Worm (Caenorhabditis elegans) whole organism, mixed stage, embryonic: Measurements from ENCODE around the gene sra-27.

Experiments used
- M03D4.4 ChIP-seq: sonication (generic microtip); optimal IDR thresholded peaks from 2 replicates; lab custom pipeline; 2017; ENCODE audit warnings: mild to moderate bottlenecking, missing genetic modification characterization, missing compliant biosample characterization
- bed-3 ChIP-seq: fragments of 200-800 bp; sonication (Bioruptor generic); optimal IDR thresholded peaks from 3 replicates; lab custom pipeline; 2018; ENCODE audit warnings: mild to moderate bottlenecking, missing genetic modification characterization, moderate library complexity, missing compliant biosample characterization
- blmp-1 ChIP-seq: fragments of 150-350 bp; optimal IDR thresholded peaks from 2 replicates; lab custom pipeline; 2014; ENCODE audit warnings: missing biosample characterization, missing genetic modification characterization
- ceh-39 ChIP-seq: fragments of 150-350 bp; optimal IDR thresholded peaks from 2 replicates; lab custom pipeline; 2014; ENCODE audit warnings: missing biosample characterization, missing genetic modification characterization
- ceh-43 ChIP-seq: fragments of 200-800 bp; sonication (Bioruptor generic); optimal IDR thresholded peaks from 2 replicates; lab custom pipeline; 2018; ENCODE audit warnings: mild to moderate bottlenecking, missing genetic modification characterization, moderate library complexity, missing compliant biosample characterization
- ceh-83 ChIP-seq: fragments of 200-800 bp; sonication (Bioruptor generic); optimal IDR thresholded peaks from 2 replicates; lab custom pipeline; 2018; ENCODE audit warnings: mild to moderate bottlenecking, missing genetic modification characterization, missing compliant biosample characterization
- ces-1 ChIP-seq: fragments of 150-350 bp; optimal IDR thresholded peaks from 2 replicates; lab custom pipeline; 2014; ENCODE audit warnings: missing biosample characterization, missing genetic modification reagents, missing genetic modification characterization
- cnd-1 ChIP-seq: fragments of 200-800 bp; sonication (Bioruptor generic); optimal IDR thresholded peaks from 2 replicates; lab custom pipeline; 2018; ENCODE audit warnings: mild to moderate bottlenecking, missing genetic modification characterization, missing compliant biosample characterization
- drap-1 ChIP-seq: fragments of 200-800 bp; sonication (Bioruptor generic); optimal IDR thresholded peaks from 3 replicates; lab custom pipeline; 2018; ENCODE audit warnings: mild to moderate bottlenecking, missing genetic modification characterization, missing compliant biosample characterization
- elt-1 ChIP-seq: sonication (generic microtip); optimal IDR thresholded peaks from 2 replicates; lab custom pipeline; 2017; ENCODE audit warnings: missing genetic modification characterization, mild to moderate bottlenecking, missing compliant biosample characterization, antibody characterized with exemption, moderate library complexity, borderline replicate concordance; ENCODE audit not compliant: insufficient read depth
- elt-3 ChIP-seq: fragments of 150-350 bp; optimal IDR thresholded peaks from 2 replicates; lab custom pipeline; 2014; ENCODE audit warnings: missing biosample characterization, missing genetic modification characterization
- ham-2 ChIP-seq: fragments of 200-800 bp; sonication (Bioruptor generic); optimal IDR thresholded peaks from 2 replicates; lab custom pipeline; 2018; ENCODE audit warnings: mild to moderate bottlenecking, missing genetic modification characterization, missing compliant biosample characterization
- lin-13 ChIP-seq: fragments of 150-350 bp; optimal IDR thresholded peaks from 2 replicates; lab custom pipeline; 2014; ENCODE audit warnings: missing biosample characterization, missing genetic modification characterization
- lin-32 ChIP-seq: fragments of 200-800 bp; sonication (Bioruptor generic); optimal IDR thresholded peaks from 2 replicates; lab custom pipeline; 2018; ENCODE audit warnings: mild to moderate bottlenecking, missing genetic modification characterization, missing compliant biosample characterization
- lsy-2 ChIP-seq: fragments of 150-350 bp; optimal IDR thresholded peaks from 2 replicates; lab custom pipeline; 2014; ENCODE audit warnings: missing biosample characterization, missing genetic modification characterization
- mab-5 ChIP-seq: fragments of 150-350 bp; optimal IDR thresholded peaks from 2 replicates; lab custom pipeline; 2014; ENCODE audit warnings: missing biosample characterization, missing genetic modification characterization
- mep-1 ChIP-seq: fragments of 150-350 bp; optimal IDR thresholded peaks from 2 replicates; lab custom pipeline; 2017; ENCODE audit warnings: missing biosample characterization, missing genetic modification reagents, missing genetic modification characterization, inconsistent platforms
- mls-2 ChIP-seq: sonication (generic microtip); optimal IDR thresholded peaks from 2 replicates; lab custom pipeline; 2016; ENCODE audit warnings: mild to moderate bottlenecking, missing genetic modification characterization, moderate library complexity, missing compliant biosample characterization
- nhr-12 ChIP-seq: fragments of 150-350 bp; optimal IDR thresholded peaks from 2 replicates; lab custom pipeline; 2014; ENCODE audit warnings: missing biosample characterization, missing genetic modification characterization
- nhr-237 ChIP-seq: fragments of 150-350 bp; optimal IDR thresholded peaks from 2 replicates; lab custom pipeline; 2014; ENCODE audit warnings: missing biosample characterization, missing genetic modification characterization
- nhr-28 ChIP-seq: fragments of 150-350 bp; optimal IDR thresholded peaks from 2 replicates; lab custom pipeline; 2014; ENCODE audit warnings: missing biosample characterization, missing genetic modification characterization
- nhr-76 ChIP-seq: sonication (generic microtip); optimal IDR thresholded peaks from 2 replicates; lab custom pipeline; 2017; ENCODE audit warnings: missing biosample characterization, missing genetic modification characterization
- pha-4 ChIP-seq: fragments of 150-350 bp; optimal IDR thresholded peaks from 2 replicates; lab custom pipeline; 2018; ENCODE audit warnings: missing biosample characterization, missing genetic modification reagents, missing genetic modification characterization
- sem-2 ChIP-seq: fragments of 200-800 bp; sonication (Bioruptor generic); optimal IDR thresholded peaks from 2 replicates; lab custom pipeline; 2018; ENCODE audit warnings: mild to moderate bottlenecking, missing genetic modification characterization, missing compliant biosample characterization
- snpc-4 ChIP-seq: fragments of 150-350 bp; optimal IDR thresholded peaks from 2 replicates; lab custom pipeline; 2014; ENCODE audit warnings: missing biosample characterization, missing genetic modification characterization
- sptf-1 ChIP-seq: sonication (generic microtip); optimal IDR thresholded peaks from 2 replicates; lab custom pipeline; 2017; ENCODE audit warnings: mild to moderate bottlenecking, missing genetic modification characterization, moderate library complexity, missing compliant biosample characterization
- tbx-8 ChIP-seq: fragments of 200-800 bp; sonication (Bioruptor generic); optimal IDR thresholded peaks from 2 replicates; lab custom pipeline; 2018; ENCODE audit warnings: mild to moderate bottlenecking, missing genetic modification characterization, moderate library complexity, missing compliant biosample characterization
- unc-120 ChIP-seq: sonication (generic microtip); optimal IDR thresholded peaks from 2 replicates; lab custom pipeline; 2017; ENCODE audit warnings: missing genetic modification characterization, missing compliant biosample characterization; ENCODE audit not compliant: poor library complexity, severe bottlenecking
- unc-39 ChIP-seq: fragments of 150-350 bp; optimal IDR thresholded peaks from 2 replicates; lab custom pipeline; 2014; ENCODE audit warnings: missing biosample characterization, missing genetic modification characterization
- unc-62 ChIP-seq: fragments of 150-350 bp; optimal IDR thresholded peaks from 2 replicates; lab custom pipeline; 2014; ENCODE audit warnings: missing biosample characterization, missing genetic modification reagents, missing genetic modification characterization
- zip-8 ChIP-seq: fragments of 150-350 bp; optimal IDR thresholded peaks from 2 replicates; lab custom pipeline; 2014; ENCODE audit warnings: missing biosample characterization, missing genetic modification characterization

Gene sra-27

DNA sequence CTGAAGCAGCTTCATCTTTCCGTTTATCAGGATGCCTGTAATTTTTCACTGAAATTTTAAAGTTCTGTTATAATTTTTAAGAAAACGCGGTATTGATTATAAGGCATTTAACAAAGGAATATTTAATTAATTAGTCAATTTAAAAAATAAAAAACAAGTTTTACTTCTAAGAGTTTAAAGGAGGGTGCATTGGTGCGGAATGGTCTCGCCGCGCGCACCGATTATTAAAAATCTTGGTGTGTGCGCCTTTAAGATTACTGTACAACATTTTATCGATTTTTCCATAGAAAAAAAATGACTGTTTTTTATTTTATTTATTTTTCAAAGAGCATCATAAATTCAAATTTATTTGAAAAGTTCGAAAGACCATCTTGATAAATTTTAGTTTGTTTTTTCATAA, 28.7 kb downstream of the sra-27 start:
- no peak for TF ChIP-seq ces-1
- TF ChIP-seq tbx-8 (GFP tag; lab: Kevin White, UChicago): no peak
- no peak for TF ChIP-seq pha-4 (tag; lab: Kevin White, UChicago)
- TF ChIP-seq lin-32 (GFP tag; lab: Kevin White, UChicago): no peak
- no peak for TF ChIP-seq sem-2 (GFP tag; lab: Kevin White, UChicago)
- no peak for TF ChIP-seq blmp-1
- TF ChIP-seq zip-8: no peak
- no peak for TF ChIP-seq sptf-1 (tag; lab: Kevin White, UChicago)
- TF ChIP-seq ceh-39 (tag; lab: Kevin White, UChicago): no peak
- no peak for TF ChIP-seq unc-62 (GFP tag; lab: Kevin White, UChicago)
- no peak for TF ChIP-seq elt-1 (tag; lab: Kevin White, UChicago)
- TF ChIP-seq lsy-2 (tag; lab: Kevin White, UChicago): no peak
- TF ChIP-seq nhr-237: no peak
- no peak for TF ChIP-seq elt-3 (tag; lab: Kevin White, UChicago)
- TF ChIP-seq, all 35 proteins: peak for 0

DNA sequence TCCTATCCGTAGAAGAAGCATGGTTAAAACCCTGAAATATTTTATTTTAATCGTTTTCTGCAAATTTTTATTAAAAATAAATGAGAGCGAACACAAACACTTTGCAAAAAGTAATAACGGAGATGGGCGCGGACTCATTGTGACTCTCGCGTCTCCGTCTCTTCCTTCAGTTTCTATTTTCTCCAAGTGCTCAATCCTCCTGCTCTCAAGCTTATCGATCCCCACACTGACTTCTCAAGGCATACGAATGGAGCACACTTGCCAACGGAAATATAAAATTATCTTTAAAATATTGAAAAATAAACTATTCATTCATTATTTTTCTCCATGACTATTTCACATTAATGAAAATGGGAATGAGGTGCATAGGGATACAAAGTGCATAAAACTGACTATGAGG, 29.2 kb downstream of the sra-27 start, which contains the start of gene dnj-8:
Gene dnj-8, minus strand, starts transcription at position 31 of the 400 bp plus-strand sequence.
- TF ChIP-seq M03D4.4 (tag; lab: Kevin White, UChicago) (no peak), mls-2 (tag; lab: Kevin White, UChicago) (no peak), nhr-12 (tag; lab: Kevin White, UChicago) (no peak), pha-4 (tag; lab: Kevin White, UChicago) (no peak), blmp-1 (no peak), bed-3 (no peak), nhr-28 (tag; lab: Kevin White, UChicago) (no peak), sptf-1 (tag; lab: Kevin White, UChicago) (no peak), nhr-237 (no peak), tbx-8 (GFP tag; lab: Kevin White, UChicago) (no peak), sem-2 (GFP tag; lab: Kevin White, UChicago) (no peak), unc-120 (tag; lab: Kevin White, UChicago) (no peak), snpc-4 (tag; lab: Kevin White, UChicago) (no peak), lsy-2 (tag; lab: Kevin White, UChicago) (no peak), ceh-43 (GFP tag; lab: Kevin White, UChicago) (no peak), lin-32 (GFP tag; lab: Kevin White, UChicago) (no peak), ceh-39 (tag; lab: Kevin White, UChicago) (no peak), unc-39 (tag; lab: Kevin White, UChicago) (no peak), ceh-83 (GFP tag; lab: Kevin White, UChicago) (no peak)

DNA sequence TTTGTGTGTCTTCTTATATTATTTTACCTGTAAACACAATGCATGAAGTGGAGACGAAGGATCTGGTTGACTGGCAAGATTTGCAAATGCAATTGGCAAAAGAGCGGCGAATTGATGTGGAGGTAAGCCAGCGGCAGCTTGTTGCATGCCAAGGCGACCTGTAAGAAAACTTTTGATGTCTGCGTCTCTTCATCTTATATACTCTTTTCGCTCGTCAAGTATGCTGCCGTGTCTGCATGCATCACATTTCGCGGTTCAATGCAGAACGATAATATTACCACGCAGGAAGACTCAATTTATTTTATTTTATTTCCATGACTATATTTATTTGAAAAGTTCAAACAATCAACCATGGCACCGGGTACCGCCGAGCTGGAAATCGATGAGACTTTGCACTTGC, 32.2 kb downstream of the sra-27 start, which contains the start of gene vps-33.2:
Gene vps-33.2, plus strand, starts transcription at position 244 of the 400 bp plus-strand sequence.
- TF ChIP-seq ceh-39 (tag; lab: Kevin White, UChicago) (peak; percentile 19), lin-13 (peak; percentile 6), cnd-1 (tag; lab: Kevin White, UChicago) (peak; percentile 29), pha-4 (tag; lab: Kevin White, UChicago) (peak; percentile 42), sptf-1 (tag; lab: Kevin White, UChicago) (no peak), ham-2 (GFP tag; lab: Kevin White, UChicago) (peak; percentile 79), blmp-1 (no peak)

DNA sequence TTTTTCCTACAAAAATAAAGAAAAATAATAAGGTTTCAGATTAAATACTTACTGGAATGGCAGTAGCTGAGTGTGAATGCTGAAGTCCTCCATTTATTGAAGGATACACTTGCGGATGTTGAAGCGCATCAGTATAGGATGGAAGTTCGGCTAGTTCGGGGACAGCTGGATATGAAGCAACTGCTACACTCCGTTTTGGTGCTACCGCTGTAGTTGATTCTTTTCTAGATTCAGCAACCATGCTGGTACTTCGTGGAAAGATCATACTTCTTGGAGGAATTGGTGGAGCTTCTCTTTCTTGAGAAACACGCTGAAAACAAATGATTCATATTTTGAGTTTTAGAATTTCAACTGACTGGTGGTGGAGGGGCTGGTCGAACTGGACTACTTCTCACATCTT, 39.8 kb downstream of the sra-27 start:
- TF ChIP-seq sptf-1 (tag; lab: Kevin White, UChicago): no peak
- TF ChIP-seq nhr-12 (tag; lab: Kevin White, UChicago): no peak
- no peak for TF ChIP-seq elt-1 (tag; lab: Kevin White, UChicago)
- no peak for TF ChIP-seq sem-2 (GFP tag; lab: Kevin White, UChicago)
- no peak for TF ChIP-seq pha-4 (tag; lab: Kevin White, UChicago)
- TF ChIP-seq nhr-76 (tag; lab: Kevin White, UChicago): no peak
- no peak for TF ChIP-seq ceh-83 (GFP tag; lab: Kevin White, UChicago)
- no peak for TF ChIP-seq unc-62 (GFP tag; lab: Kevin White, UChicago)
- TF ChIP-seq mep-1 (tag; lab: Kevin White, UChicago): no peak
- TF ChIP-seq ceh-39 (tag; lab: Kevin White, UChicago): no peak
- TF ChIP-seq zip-8: no peak
- no peak for TF ChIP-seq drap-1 (GFP tag; lab: Kevin White, UChicago)
- no peak for TF ChIP-seq mab-5 (tag; lab: Kevin White, UChicago)
- no peak for TF ChIP-seq cnd-1 (tag; lab: Kevin White, UChicago)
- TF ChIP-seq unc-120 (tag; lab: Kevin White, UChicago): no peak
- TF ChIP-seq mls-2 (tag; lab: Kevin White, UChicago): no peak
- no peak for TF ChIP-seq ham-2 (GFP tag; lab: Kevin White, UChicago)
